Worm (Caenorhabditis elegans) whole organism, mixed stage, embryonic: Measurements from ENCODE around the gene T28A8.4.

Experiments
- blmp-1 ChIP-seq: fragments of 150-350 bp; optimal IDR thresholded peaks from 2 replicates; lab custom pipeline; 2014; ENCODE audit warnings: missing biosample characterization, missing genetic modification characterization
- ceh-39 ChIP-seq: fragments of 150-350 bp; optimal IDR thresholded peaks from 2 replicates; lab custom pipeline; 2014; ENCODE audit warnings: missing biosample characterization, missing genetic modification characterization
- ceh-83 ChIP-seq: fragments of 200-800 bp; sonication (Bioruptor generic); optimal IDR thresholded peaks from 2 replicates; lab custom pipeline; 2018; ENCODE audit warnings: mild to moderate bottlenecking, missing genetic modification characterization, missing compliant biosample characterization
- ces-1 ChIP-seq: fragments of 150-350 bp; optimal IDR thresholded peaks from 2 replicates; lab custom pipeline; 2014; ENCODE audit warnings: missing biosample characterization, missing genetic modification reagents, missing genetic modification characterization
- cnd-1 ChIP-seq: fragments of 200-800 bp; sonication (Bioruptor generic); optimal IDR thresholded peaks from 2 replicates; lab custom pipeline; 2018; ENCODE audit warnings: mild to moderate bottlenecking, missing genetic modification characterization, missing compliant biosample characterization
- drap-1 ChIP-seq: fragments of 200-800 bp; sonication (Bioruptor generic); optimal IDR thresholded peaks from 3 replicates; lab custom pipeline; 2018; ENCODE audit warnings: mild to moderate bottlenecking, missing genetic modification characterization, missing compliant biosample characterization
- elt-1 ChIP-seq: sonication (generic microtip); optimal IDR thresholded peaks from 2 replicates; lab custom pipeline; 2017; ENCODE audit warnings: missing genetic modification characterization, mild to moderate bottlenecking, missing compliant biosample characterization, antibody characterized with exemption, moderate library complexity, borderline replicate concordance; ENCODE audit not compliant: insufficient read depth
- flh-1 ChIP-seq: fragments of 200-800 bp; sonication (Bioruptor generic); optimal IDR thresholded peaks from 2 replicates; lab custom pipeline; 2018; ENCODE audit warnings: mild to moderate bottlenecking, missing genetic modification characterization, moderate library complexity, missing compliant biosample characterization
- ham-2 ChIP-seq: fragments of 200-800 bp; sonication (Bioruptor generic); optimal IDR thresholded peaks from 2 replicates; lab custom pipeline; 2018; ENCODE audit warnings: mild to moderate bottlenecking, missing genetic modification characterization, missing compliant biosample characterization
- hlh-1 ChIP-seq: fragments of 150-350 bp; optimal IDR thresholded peaks from 2 replicates; lab custom pipeline; 2014; ENCODE audit warnings: missing biosample characterization, missing genetic modification reagents, missing genetic modification characterization
- lin-13 ChIP-seq: fragments of 150-350 bp; optimal IDR thresholded peaks from 2 replicates; lab custom pipeline; 2014; ENCODE audit warnings: missing biosample characterization, missing genetic modification characterization
- lin-32 ChIP-seq: fragments of 200-800 bp; sonication (Bioruptor generic); optimal IDR thresholded peaks from 2 replicates; lab custom pipeline; 2018; ENCODE audit warnings: mild to moderate bottlenecking, missing genetic modification characterization, missing compliant biosample characterization
- lsy-2 ChIP-seq: fragments of 150-350 bp; optimal IDR thresholded peaks from 2 replicates; lab custom pipeline; 2014; ENCODE audit warnings: missing biosample characterization, missing genetic modification characterization
- mab-5 ChIP-seq: fragments of 150-350 bp; optimal IDR thresholded peaks from 2 replicates; lab custom pipeline; 2014; ENCODE audit warnings: missing biosample characterization, missing genetic modification characterization
- mep-1 ChIP-seq: fragments of 150-350 bp; optimal IDR thresholded peaks from 2 replicates; lab custom pipeline; 2017; ENCODE audit warnings: missing biosample characterization, missing genetic modification reagents, missing genetic modification characterization, inconsistent platforms
- nhr-12 ChIP-seq: fragments of 150-350 bp; optimal IDR thresholded peaks from 2 replicates; lab custom pipeline; 2014; ENCODE audit warnings: missing biosample characterization, missing genetic modification characterization
- nhr-2 ChIP-seq: fragments of 150-350 bp; optimal IDR thresholded peaks from 2 replicates; lab custom pipeline; 2014; ENCODE audit warnings: missing biosample characterization, missing genetic modification characterization
- nhr-237 ChIP-seq: fragments of 150-350 bp; optimal IDR thresholded peaks from 2 replicates; lab custom pipeline; 2014; ENCODE audit warnings: missing biosample characterization, missing genetic modification characterization
- nhr-28 ChIP-seq: fragments of 150-350 bp; optimal IDR thresholded peaks from 2 replicates; lab custom pipeline; 2014; ENCODE audit warnings: missing biosample characterization, missing genetic modification characterization
- pha-4 ChIP-seq: fragments of 150-350 bp; optimal IDR thresholded peaks from 2 replicates; lab custom pipeline; 2018; ENCODE audit warnings: missing biosample characterization, missing genetic modification reagents, missing genetic modification characterization
- sem-2 ChIP-seq: fragments of 200-800 bp; sonication (Bioruptor generic); optimal IDR thresholded peaks from 2 replicates; lab custom pipeline; 2018; ENCODE audit warnings: mild to moderate bottlenecking, missing genetic modification characterization, missing compliant biosample characterization
- snpc-4 ChIP-seq: fragments of 150-350 bp; optimal IDR thresholded peaks from 2 replicates; lab custom pipeline; 2014; ENCODE audit warnings: missing biosample characterization, missing genetic modification characterization
- sptf-1 ChIP-seq: sonication (generic microtip); optimal IDR thresholded peaks from 2 replicates; lab custom pipeline; 2017; ENCODE audit warnings: mild to moderate bottlenecking, missing genetic modification characterization, moderate library complexity, missing compliant biosample characterization
- tbx-8 ChIP-seq: fragments of 200-800 bp; sonication (Bioruptor generic); optimal IDR thresholded peaks from 2 replicates; lab custom pipeline; 2018; ENCODE audit warnings: mild to moderate bottlenecking, missing genetic modification characterization, moderate library complexity, missing compliant biosample characterization
- unc-120 ChIP-seq: sonication (generic microtip); optimal IDR thresholded peaks from 2 replicates; lab custom pipeline; 2017; ENCODE audit warnings: missing genetic modification characterization, missing compliant biosample characterization; ENCODE audit not compliant: poor library complexity, severe bottlenecking
- unc-39 ChIP-seq: fragments of 150-350 bp; optimal IDR thresholded peaks from 2 replicates; lab custom pipeline; 2014; ENCODE audit warnings: missing biosample characterization, missing genetic modification characterization
- unc-62 ChIP-seq: fragments of 150-350 bp; optimal IDR thresholded peaks from 2 replicates; lab custom pipeline; 2014; ENCODE audit warnings: missing biosample characterization, missing genetic modification reagents, missing genetic modification characterization
- ztf-11 ChIP-seq: fragments of 150-350 bp; optimal IDR thresholded peaks from 2 replicates; lab custom pipeline; 2014; ENCODE audit warnings: missing biosample characterization, missing genetic modification characterization

Gene T28A8.4

DNA sequence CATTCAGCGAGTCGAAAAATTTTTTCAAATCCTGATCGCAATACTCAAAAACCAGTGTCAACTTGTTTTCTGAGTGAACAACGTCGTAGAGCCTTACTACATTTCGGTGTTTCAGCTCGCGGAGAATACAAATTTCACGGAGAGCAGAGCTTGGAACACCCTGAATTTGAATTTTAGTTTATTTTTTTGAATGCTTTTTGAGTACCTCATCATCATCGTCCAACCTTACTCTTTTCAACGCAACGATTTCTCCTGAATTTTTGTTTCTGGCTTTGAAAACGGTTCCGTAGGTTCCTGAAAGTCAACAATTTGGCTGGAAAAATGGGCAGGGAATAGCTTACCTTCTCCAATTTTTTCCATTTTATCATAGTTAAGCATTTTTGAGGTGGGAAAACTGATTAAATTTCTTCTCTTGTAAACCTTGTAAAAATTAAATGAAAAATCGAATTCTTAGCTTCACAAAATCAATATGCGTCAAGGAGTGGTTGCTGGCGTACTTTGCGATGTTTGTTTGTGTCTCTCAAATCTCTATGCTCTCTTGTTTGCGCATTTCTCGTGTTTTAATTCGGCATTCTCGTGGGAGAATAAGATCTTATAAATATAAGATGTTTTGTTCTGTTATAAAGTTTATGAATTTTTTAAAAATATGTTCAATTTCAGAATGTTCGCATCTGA, 37.4 kb upstream of the T28A8.4 start, which contains the start of gene cdk-5:
cdk-5 (minus strand) TSS at position 425 of the 675 bp plus-strand sequence.
- TF ChIP-seq drap-1 (GFP tag; lab: Kevin White, UChicago) (peak; percentile 1), unc-62 (GFP tag; lab: Kevin White, UChicago) (peak; percentile 20), nhr-2 (peak; percentile 38), mep-1 (tag; lab: Kevin White, UChicago) (peak; percentile 76), snpc-4 (tag; lab: Kevin White, UChicago) (no peak), lin-13 (tag; lab: Kevin White, UChicago) (peak; percentile 72), sptf-1 (peak; percentile 39), hlh-1 (tag; lab: Kevin White, UChicago) (peak; percentile 8), ceh-39 (peak; percentile 61), ceh-83 (GFP tag; lab: Kevin White, UChicago) (no peak), nhr-237 (tag; lab: Kevin White, UChicago) (peak; percentile 76), lsy-2 (tag; lab: Kevin White, UChicago) (peak; percentile 86), pha-4 (tag; lab: Kevin White, UChicago) (peak; percentile 95), elt-1 (tag; lab: Kevin White, UChicago) (no peak), ces-1 (GFP tag; lab: Kevin White, UChicago) (peak; percentile 97), lin-32 (GFP tag; lab: Kevin White, UChicago) (no peak), ztf-11 (tag; lab: Kevin White, UChicago) (no peak)

DNA sequence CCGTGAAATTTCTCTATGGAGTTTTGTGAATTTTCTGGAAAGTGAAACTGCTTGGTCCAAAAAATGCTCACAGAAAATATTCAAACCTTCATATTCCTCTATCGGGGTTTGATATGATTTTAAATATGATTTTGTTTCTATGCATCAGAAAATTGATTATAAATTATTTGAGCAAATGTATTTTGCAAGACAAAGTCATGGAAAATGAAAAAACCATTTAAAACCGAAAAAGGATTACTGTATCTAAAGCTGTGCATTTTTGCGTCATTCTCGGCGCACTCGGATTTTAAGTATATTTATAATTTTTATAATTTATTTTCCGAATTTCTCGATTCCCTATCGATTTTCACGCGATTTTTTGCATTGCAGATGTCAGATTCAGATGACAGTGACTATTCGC, 32.0 kb upstream of the T28A8.4 start, which contains the start of gene pssy-2:
pssy-2 (plus strand) TSS at position 301 of the 400 bp plus-strand sequence.
- no peak for TF ChIP-seq hlh-1 (tag; lab: Kevin White, UChicago)
- TF ChIP-seq ztf-11 (tag; lab: Kevin White, UChicago), result no peak

DNA sequence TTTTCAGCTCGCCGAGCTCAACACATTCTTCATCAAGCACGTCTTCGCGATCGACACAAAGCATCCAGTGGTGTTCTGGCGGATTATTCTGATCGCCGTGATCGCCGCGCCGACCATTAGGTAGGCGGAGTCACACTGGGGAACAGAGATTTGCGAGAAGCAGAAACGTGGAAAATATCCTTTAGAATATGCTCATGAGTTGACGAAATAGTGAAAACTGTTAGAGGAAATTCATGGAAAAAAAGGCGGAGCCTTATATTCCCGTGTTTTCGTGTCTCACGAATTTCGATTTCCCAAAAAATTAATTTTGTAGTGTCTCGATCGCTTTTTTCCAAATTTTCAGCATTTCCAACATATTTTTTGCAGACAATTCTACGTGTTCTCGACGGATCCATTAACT, 29.0 kb upstream of the T28A8.4 start:
- TF ChIP-seq cnd-1 (tag; lab: Kevin White, UChicago) (peak; percentile 54), sptf-1 (no peak)

DNA sequence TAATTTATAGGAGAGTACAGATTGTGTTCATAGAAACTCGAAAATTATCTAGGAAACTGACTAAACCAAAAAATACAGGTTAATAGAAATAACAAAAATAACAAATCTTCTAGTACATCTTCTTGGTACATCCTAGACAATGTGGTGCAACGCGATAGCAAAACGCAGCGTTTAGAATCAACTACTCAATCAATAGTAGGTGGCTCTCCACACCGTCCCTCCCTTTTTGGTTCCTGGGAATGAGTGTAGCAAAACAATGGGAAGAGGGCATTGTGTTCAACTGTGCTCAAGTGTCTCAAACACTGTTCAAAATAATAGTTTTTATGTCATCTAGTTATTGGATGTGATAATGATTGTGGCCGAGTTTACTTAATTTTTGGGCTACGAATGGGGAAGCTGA, 26.8 kb upstream of the T28A8.4 start, which contains the start of gene T27E9.6:
T27E9.6 (minus strand) TSS at position 101 of the 400 bp plus-strand sequence.
- TF ChIP-seq unc-120 (tag; lab: Kevin White, UChicago) (no peak), mab-5 (tag; lab: Kevin White, UChicago) (no peak), blmp-1 (no peak), tbx-8 (GFP tag; lab: Kevin White, UChicago) (no peak), sem-2 (GFP tag; lab: Kevin White, UChicago) (no peak), nhr-2 (no peak), mep-1 (tag; lab: Kevin White, UChicago) (no peak), flh-1 (GFP tag; lab: Kevin White, UChicago) (no peak), ceh-83 (GFP tag; lab: Kevin White, UChicago) (no peak), nhr-12 (tag; lab: Kevin White, UChicago) (no peak), unc-39 (tag; lab: Kevin White, UChicago) (no peak), nhr-28 (no peak), ham-2 (GFP tag; lab: Kevin White, UChicago) (no peak)

DNA sequence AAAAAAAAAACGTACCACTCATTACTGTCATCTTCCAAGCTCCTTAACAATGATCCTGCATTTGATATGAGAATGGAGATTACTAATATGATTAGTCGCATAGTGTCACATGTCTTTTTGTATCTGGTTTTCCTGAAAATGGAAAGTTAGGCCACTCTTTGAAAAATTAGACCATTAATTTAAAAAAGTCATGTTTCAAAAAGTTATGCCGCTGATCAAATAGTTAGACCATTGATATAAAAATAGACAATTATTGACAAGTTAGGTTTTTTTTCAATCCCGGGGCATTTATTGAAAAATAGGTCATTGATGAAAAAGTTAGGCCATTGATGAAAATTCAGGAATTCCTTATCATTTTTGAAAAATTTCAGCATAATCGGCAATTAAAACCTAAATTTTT, 19.5 kb upstream of the T28A8.4 start, which contains the start of gene acc-4:
acc-4 (minus strand) TSS at position 101 of the 400 bp plus-strand sequence.
- TF ChIP-seq mep-1 (tag; lab: Kevin White, UChicago) (no peak), snpc-4 (tag; lab: Kevin White, UChicago) (no peak), unc-120 (tag; lab: Kevin White, UChicago) (no peak), tbx-8 (GFP tag; lab: Kevin White, UChicago) (no peak), pha-4 (tag; lab: Kevin White, UChicago) (no peak), cnd-1 (tag; lab: Kevin White, UChicago) (no peak)

DNA sequence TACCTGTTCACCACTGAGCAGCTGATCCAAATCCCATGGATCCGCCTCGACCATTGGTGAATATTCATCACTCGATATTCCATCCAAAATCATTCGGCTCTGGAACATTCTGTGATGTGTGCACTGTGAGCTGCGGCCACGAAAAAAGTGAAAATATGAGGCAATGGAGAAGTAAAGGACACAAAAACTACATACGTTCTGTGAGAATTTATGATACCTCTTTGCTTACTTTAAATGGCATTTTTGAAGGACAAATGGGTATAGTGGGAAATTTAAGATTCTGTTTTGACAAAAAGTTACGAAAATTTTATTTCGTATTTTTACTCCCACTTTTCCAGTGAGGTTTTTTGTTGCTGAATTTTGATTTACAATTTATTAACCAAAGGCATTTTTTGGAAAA, 11.1 kb upstream of the T28A8.4 start, which contains the start of gene twk-40:
twk-40 (minus strand) TSS at position 101 of the 400 bp plus-strand sequence.
- no peak for TF ChIP-seq lin-32 (GFP tag; lab: Kevin White, UChicago)
- TF ChIP-seq, all 35 proteins: peak for 0
